Fruit fly (Drosophila melanogaster) whole organism, adult: ENCODE data around the gene Cp38.

ENCODE experiments used
- CG11617 ChIP-seq: fragments of 200-800 bp; sonication (Bioruptor generic); optimal IDR thresholded peaks from 2 replicates; lab custom pipeline; 2017; ENCODE audit warnings: mild to moderate bottlenecking, missing biosample characterization, missing genetic modification reagents, missing genetic modification characterization
- CG12768 ChIP-seq: fragments of 200-800 bp; sonication (Bioruptor generic); optimal IDR thresholded peaks from 2 replicates; lab custom pipeline; 2017; ENCODE audit warnings: missing biosample characterization, missing genetic modification characterization, mild to moderate bottlenecking, moderate library complexity, missing genetic modification reagents
- CG14711 ChIP-seq: fragments of 200-800 bp; sonication (Bioruptor generic); optimal IDR thresholded peaks from 2 replicates; lab custom pipeline; 2018; ENCODE audit warnings: missing biosample characterization, mild to moderate bottlenecking, missing genetic modification characterization, moderate library complexity
- CG1620 ChIP-seq: fragments of 200-800 bp; sonication (Bioruptor generic); optimal IDR thresholded peaks from 2 replicates; lab custom pipeline; 2016; ENCODE audit warnings: missing biosample characterization, missing genetic modification characterization
- CG33017 ChIP-seq: fragments of 200-800 bp; sonication (Bioruptor generic); optimal IDR thresholded peaks from 2 replicates; lab custom pipeline; 2018; ENCODE audit warnings: missing biosample characterization, mild to moderate bottlenecking, missing genetic modification characterization, moderate library complexity
- CG5204 ChIP-seq: fragments of 200-800 bp; sonication (Bioruptor generic); optimal IDR thresholded peaks from 2 replicates; lab custom pipeline; 2016; ENCODE audit warnings: missing biosample characterization, missing genetic modification characterization
- CG7045 ChIP-seq: fragments of 200-800 bp; sonication (Bioruptor generic); optimal IDR thresholded peaks from 2 replicates; lab custom pipeline; 2017; ENCODE audit warnings: missing biosample characterization, mild to moderate bottlenecking, missing genetic modification characterization
- CG7101 ChIP-seq: fragments of 200-800 bp; sonication (Bioruptor generic); optimal IDR thresholded peaks from 2 replicates; lab custom pipeline; 2018; ENCODE audit warnings: missing biosample characterization, mild to moderate bottlenecking, missing genetic modification characterization, moderate library complexity
- Clk ChIP-seq: fragments of 200-800 bp; sonication (Bioruptor generic); optimal IDR thresholded peaks from 2 replicates; lab custom pipeline; 2017; ENCODE audit warnings: missing biosample characterization, missing genetic modification characterization
- Crg-1 ChIP-seq: fragments of 200-800 bp; sonication (Bioruptor generic); optimal IDR thresholded peaks from 2 replicates; lab custom pipeline; 2016; ENCODE audit warnings: missing biosample characterization, missing genetic modification characterization
- Hr96 ChIP-seq: fragments of 200-800 bp; sonication (Bioruptor generic); optimal IDR thresholded peaks from 2 replicates; lab custom pipeline; 2016; ENCODE audit warnings: missing biosample characterization, missing genetic modification characterization
- Mnt ChIP-seq: fragments of 200-800 bp; sonication (Bioruptor generic); optimal IDR thresholded peaks from 2 replicates; lab custom pipeline; 2016; ENCODE audit warnings: missing biosample characterization, mild to moderate bottlenecking, missing genetic modification characterization
- bab1 ChIP-seq: fragments of 200-800 bp; sonication (Bioruptor generic); optimal IDR thresholded peaks from 3 replicates; lab custom pipeline; 2019; ENCODE audit warnings: missing biosample characterization, mild to moderate bottlenecking, missing genetic modification characterization, moderate library complexity
- cic ChIP-seq: fragments of 200-800 bp; sonication (Bioruptor generic); optimal IDR thresholded peaks from 2 replicates; lab custom pipeline; 2017; ENCODE audit warnings: missing biosample characterization, mild to moderate bottlenecking, missing genetic modification characterization, moderate library complexity
- cnc ChIP-seq, 2 experiments: fragments of >200 bp; optimal IDR thresholded peaks; 2 replicates each; lab custom pipeline; 2017
- kay ChIP-seq: fragments of 200-800 bp; sonication (Bioruptor generic); peaks from one replicate; lab custom pipeline; 2016; ENCODE audit warnings: missing biosample characterization, missing genetic modification characterization, borderline replicate concordance
- ovo ChIP-seq: fragments of 200-800 bp; sonication (Bioruptor generic); optimal IDR thresholded peaks from 2 replicates; lab custom pipeline; 2016; ENCODE audit warnings: missing biosample characterization, missing genetic modification characterization
- pad ChIP-seq: fragments of 200-800 bp; sonication (Bioruptor generic); optimal IDR thresholded peaks from 3 replicates; lab custom pipeline; 2017; ENCODE audit warnings: missing biosample characterization, missing genetic modification characterization, mild to moderate bottlenecking, moderate library complexity, missing genetic modification reagents
- tj ChIP-seq: fragments of 200-800 bp; sonication (Bioruptor generic); optimal IDR thresholded peaks from 3 replicates; lab custom pipeline; 2017; ENCODE audit warnings: missing biosample characterization, mild to moderate bottlenecking, missing genetic modification characterization, moderate library complexity
- toe ChIP-seq: fragments of 200-800 bp; sonication (Bioruptor generic); optimal IDR thresholded peaks from 2 replicates; lab custom pipeline; 2016; ENCODE audit warnings: missing biosample characterization, missing genetic modification characterization

Gene Cp38

dm6 chrX:8455019-8455555 lies 26.6 kb upstream of the Cp38 start, which contains the start of gene org-1:
Gene org-1, minus strand, starts transcription at chrX:8455069.
- TF ChIP-seq pad (GFP tag; lab: Kevin White, UChicago): peak; percentile 15
- TF ChIP-seq CG7101: peak; percentile 52
- no peak for TF ChIP-seq CG11617 (GFP tag; lab: Kevin White, UChicago)
- no peak for TF ChIP-seq Crg-1
- peak; percentile 55 for TF ChIP-seq CG1620 (GFP tag; lab: Kevin White, UChicago)
- peak; percentile 49 for TF ChIP-seq CG14711 (tag; lab: Kevin White, UChicago)
- peak; percentile 82 for TF ChIP-seq bab1 (GFP tag; lab: Kevin White, UChicago)

DNA sequence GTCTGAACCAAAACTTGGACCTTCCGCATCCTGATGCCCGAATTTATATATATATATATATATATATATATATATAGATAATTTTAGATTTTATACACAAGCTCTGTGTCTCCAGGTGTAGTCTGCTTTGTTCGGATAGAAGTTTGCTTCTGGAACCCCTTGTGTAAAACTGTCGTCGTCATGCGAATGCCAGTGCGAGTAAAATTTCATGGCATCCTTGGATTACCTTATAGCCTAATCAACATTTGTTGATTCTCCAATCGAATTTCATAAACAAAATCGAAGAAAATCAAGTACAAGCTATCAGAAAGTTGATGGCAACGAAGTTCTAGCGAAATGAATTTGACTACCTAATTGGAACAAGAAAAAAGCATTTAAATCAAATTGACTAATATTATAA lies 24.1 kb upstream of the Cp38 start, which contains the start of gene CG32713:
Gene CG32713 (minus strand): TSS at position 101 of the 400 bp plus-strand sequence.
- TF ChIP-seq CG7045 (GFP tag; lab: Kevin White, UChicago) (no peak), kay (no peak), cnc (optimal IDR thresholded peaks at IDR 0.05; lab: Kevin White, UChicago) (no peak), CG11617 (GFP tag; lab: Kevin White, UChicago) (no peak), cic (GFP tag; lab: Kevin White, UChicago) (no peak), Clk (no peak), CG5204 (no peak)

DNA sequence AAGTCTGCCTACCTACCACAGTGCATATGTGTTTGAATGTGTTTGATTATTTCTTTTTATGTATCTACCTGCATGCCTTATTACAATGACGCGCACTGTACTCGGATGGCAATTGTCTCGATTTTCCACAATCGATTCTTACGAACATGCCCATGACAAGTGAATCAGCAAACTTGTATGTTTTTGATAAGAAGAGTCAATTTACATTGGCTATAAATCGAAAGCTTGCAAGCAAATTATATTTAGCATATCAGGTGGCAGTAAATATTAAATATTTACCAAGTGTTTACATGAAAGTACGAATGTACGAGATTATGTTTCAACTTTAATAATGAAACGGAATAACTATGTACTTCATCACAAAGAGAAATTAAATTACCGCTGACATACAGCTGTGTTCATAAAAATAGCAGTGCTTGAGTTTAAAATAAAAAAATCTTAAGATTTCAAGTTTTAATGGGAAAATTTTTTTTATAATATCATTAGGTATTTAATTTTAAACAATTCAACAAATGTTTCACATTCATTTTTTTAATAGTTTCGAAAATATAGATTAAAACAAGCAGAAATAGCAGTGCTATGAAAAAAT lies 22.1 kb upstream of the Cp38 start:
- TF ChIP-seq CG11617 (GFP tag; lab: Kevin White, UChicago) (no peak), CG7101 (no peak), toe (no peak), Mnt (no peak)

DNA sequence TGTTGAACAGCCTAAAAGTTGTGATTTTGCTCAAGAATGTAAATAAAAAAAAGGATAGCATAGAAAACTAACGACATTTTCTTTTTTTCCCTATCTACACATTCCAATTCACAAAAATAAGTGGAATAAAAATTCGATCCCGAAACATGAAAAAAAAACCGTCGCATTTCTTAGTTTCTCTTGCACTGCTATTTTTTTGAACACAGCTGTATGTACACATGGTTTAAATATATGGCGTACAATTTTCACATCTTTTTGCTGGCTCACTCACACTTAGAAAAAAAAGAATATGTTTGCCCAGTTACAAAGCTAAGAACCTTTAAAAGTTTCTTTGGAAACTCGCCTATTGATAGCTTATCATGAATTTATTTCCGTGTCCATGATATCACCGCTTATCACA lies 21.4 kb upstream of the Cp38 start:
- TF ChIP-seq Hr96: no peak
- peak; percentile 34 for TF ChIP-seq kay

DNA sequence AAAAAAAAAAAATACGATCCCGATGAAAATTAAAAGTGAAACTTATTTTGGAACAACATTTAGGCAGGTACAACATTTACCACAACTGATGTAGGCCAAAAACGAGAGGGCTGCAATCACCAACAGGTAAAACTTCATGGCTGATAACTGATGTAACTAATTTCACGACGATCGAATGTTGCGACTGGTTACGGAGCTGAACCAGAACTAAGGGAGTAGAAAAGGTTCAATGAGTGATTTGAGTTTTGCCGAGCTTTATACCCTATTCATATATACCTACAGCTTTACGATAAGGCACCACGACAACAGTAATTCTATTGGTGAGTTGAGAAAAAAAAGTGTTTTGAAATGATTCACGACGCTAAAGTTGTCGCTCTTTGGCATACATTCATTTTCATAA lies 21.0 kb upstream of the Cp38 start, which contains the start of gene CG15347:
Gene CG15347 (minus strand): TSS at position 213 of the 400 bp plus-strand sequence.
- TF ChIP-seq pad (GFP tag; lab: Kevin White, UChicago) (no peak), cic (GFP tag; lab: Kevin White, UChicago) (peak; percentile 2), Hr96 (no peak), Crg-1 (peak; percentile 2), Mnt (peak; percentile 6), Clk (no peak), CG1620 (GFP tag; lab: Kevin White, UChicago) (no peak), CG12768 (GFP tag; lab: Kevin White, UChicago) (no peak), kay (no peak), ovo (no peak)

DNA sequence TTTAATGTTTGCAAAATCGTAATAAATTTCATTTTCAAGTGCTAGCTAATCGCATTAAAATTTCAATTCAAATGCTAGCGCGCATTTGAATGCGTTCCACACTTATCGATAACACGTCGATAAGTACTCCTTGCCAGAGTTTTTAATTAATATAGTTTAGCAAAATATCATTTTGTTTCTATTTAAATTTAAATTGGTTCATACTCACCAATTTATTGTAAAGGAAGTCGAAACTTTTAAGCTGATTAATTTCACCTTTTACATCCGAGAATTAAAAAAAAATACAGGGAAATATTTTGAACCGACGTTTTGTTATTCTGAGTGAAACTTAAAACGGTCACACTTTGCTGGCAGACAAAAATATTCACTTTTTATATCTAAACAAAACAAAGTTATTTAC lies 20.5 kb upstream of the Cp38 start, which contains the start of gene Es2:
Gene Es2 (plus strand): TSS at position 333 of the 400 bp plus-strand sequence.
- peak; percentile 67 for TF ChIP-seq bab1 (GFP tag; lab: Kevin White, UChicago)
- TF ChIP-seq CG11617 (GFP tag; lab: Kevin White, UChicago): no peak

dm6 chrX:8464378-8465036 lies 17.1 kb upstream of the Cp38 start, which contains the start of gene Sptr:
Gene Sptr, minus strand, starts transcription at chrX:8464438.
- TF ChIP-seq CG12768 (GFP tag; lab: Kevin White, UChicago): peak; percentile 92
- no peak for TF ChIP-seq cnc (optimal IDR thresholded peaks at IDR 0.05; lab: Kevin White, UChicago)
- peak; percentile 99 for TF ChIP-seq ovo
- peak; percentile 96 for TF ChIP-seq Hr96
- TF ChIP-seq CG11617 (GFP tag; lab: Kevin White, UChicago): peak; percentile 100
- TF ChIP-seq Clk: peak; percentile 72
- TF ChIP-seq Crg-1: peak; percentile 99
- peak; percentile 100 for TF ChIP-seq bab1 (GFP tag; lab: Kevin White, UChicago)
- peak; percentile 99 for TF ChIP-seq CG7101
- TF ChIP-seq cic (GFP tag; lab: Kevin White, UChicago): peak; percentile 82
- TF ChIP-seq toe: peak; percentile 90
- TF ChIP-seq pad (GFP tag; lab: Kevin White, UChicago): peak; percentile 92
- TF ChIP-seq CG1620 (GFP tag; lab: Kevin White, UChicago): peak; percentile 100
- TF ChIP-seq CG5204: peak; percentile 87
- peak; percentile 97 for TF ChIP-seq CG14711 (tag; lab: Kevin White, UChicago)
- TF ChIP-seq CG7045 (GFP tag; lab: Kevin White, UChicago): peak; percentile 91
- TF ChIP-seq CG33017 (tag; lab: Kevin White, UChicago): peak; percentile 94
- peak; percentile 92 for TF ChIP-seq Mnt
- peak; percentile 97 for TF ChIP-seq kay
- peak; percentile 92 for TF ChIP-seq tj
